Worm (Caenorhabditis elegans): ENCODE measurements around the gene adr-2.

Gene adr-2

ce11 chrIII:7181822-7182221, 50.9 kb downstream of the adr-2 start, which contains the start of gene epg-4 (continued):
- TF ChIP-seq lin-15B (tag; optimal IDR thresholded peaks at IDR 0.05) (no peak), mxl-2 (GFP tag; conservative IDR thresholded peaks at IDR 0.05) (no peak), attf-4 (tag; optimal IDR thresholded peaks at IDR 0.05) (no peak), ceh-28 (tag; optimal IDR thresholded peaks at IDR 0.05) (no peak), ZK337.2 (GFP tag; IDR thresholded peaks at IDR 0.05) (no peak), unc-39 (tag; optimal IDR thresholded peaks at IDR 0.05) (no peak), duxl-1 (tag; optimal IDR thresholded peaks at IDR 0.05; ENCODE audit: poor library complexity) (no peak), ctbp-1 (GFP tag; IDR thresholded peaks at IDR 0.05) (peak; percentile 37; the same call in 1 of the 2 replicates), daf-16 (GFP tag; optimal IDR thresholded peaks at IDR 0.05) (no peak), daf-16 (tag; optimal IDR thresholded peaks at IDR 0.05) (no peak), vab-7 (GFP tag; IDR thresholded peaks at IDR 0.05) (no peak), pqm-1 (tag; optimal IDR thresholded peaks at IDR 0.05) (peak; percentile 4), hlh-11 (tag; optimal IDR thresholded peaks at IDR 0.05) (peak; percentile 65), lir-3 (tag; optimal IDR thresholded peaks at IDR 0.05) (no peak), ces-1 (GFP tag; optimal IDR thresholded peaks at IDR 0.05) (no peak), arid-1 (GFP tag; conservative IDR thresholded peaks at IDR 0.05) (0 out of 2 replicates have a peak, but pooled peaks have one; percentile 5), F44E2.7 (GFP tag; IDR thresholded peaks at IDR 0.05) (no peak), madf-5 (GFP tag; IDR thresholded peaks at IDR 0.05) (no peak), ceh-32 (tag; optimal IDR thresholded peaks at IDR 0.05; ENCODE audit: poor library complexity) (no peak), lin-1 (GFP tag; IDR thresholded peaks at IDR 0.05) (no peak)

All from whole organism, L4 larva.